Worm (Caenorhabditis elegans) whole organism, late embryonic: ENCODE results near the gene mtpn-1.
A peak's percentile ranks its signal among the peaks of the same experiment; 100 is the strongest.

Experiments used
- C08G9.2 ChIP-seq: sonication (generic microtip); optimal IDR thresholded peaks from 2 replicates; lab custom pipeline; 2016; ENCODE audit warnings: mild to moderate bottlenecking, missing genetic modification characterization, moderate library complexity, missing compliant biosample characterization
- K02D7.2 ChIP-seq: sonication (generic microtip); optimal IDR thresholded peaks from 2 replicates; lab custom pipeline; 2017; ENCODE audit warnings: mild to moderate bottlenecking, missing genetic modification characterization, missing compliant biosample characterization
- K09A11.1 ChIP-seq: sonication (generic microtip); optimal IDR thresholded peaks from 2 replicates; lab custom pipeline; 2017; ENCODE audit warnings: antibody characterized with exemption, mild to moderate bottlenecking, missing genetic modification characterization, missing compliant biosample characterization; ENCODE audit not compliant: insufficient read depth
- T23F11.4 ChIP-seq: fragments of 200-800 bp; sonication (Bioruptor generic); optimal IDR thresholded peaks from 2 replicates; lab custom pipeline; 2018; ENCODE audit warnings: mild to moderate bottlenecking, missing genetic modification characterization, missing compliant biosample characterization
- Y22D7AL.16 ChIP-seq: sonication (generic microtip); optimal IDR thresholded peaks from 2 replicates; lab custom pipeline; 2016; ENCODE audit warnings: missing genetic modification characterization, missing compliant biosample characterization
- ahr-1 ChIP-seq: sonication (generic microtip); optimal IDR thresholded peaks from 2 replicates; lab custom pipeline; 2016; ENCODE audit warnings: missing genetic modification characterization, missing compliant biosample characterization
- ama-1 ChIP-seq: fragments of 150-350 bp; optimal IDR thresholded peaks from 2 replicates; lab custom pipeline; 2014
- ceh-14 ChIP-seq: sonication (generic microtip); optimal IDR thresholded peaks from 2 replicates; lab custom pipeline; 2016; ENCODE audit warnings: missing genotype, missing genetic modification characterization, missing compliant biosample characterization
- ceh-18 ChIP-seq: sonication (generic microtip); optimal IDR thresholded peaks from 2 replicates; lab custom pipeline; 2016; ENCODE audit warnings: missing genetic modification characterization, missing compliant biosample characterization
- ceh-19 ChIP-seq: fragments of 200-800 bp; sonication (Bioruptor generic); optimal IDR thresholded peaks from 2 replicates; lab custom pipeline; 2018; ENCODE audit warnings: mild to moderate bottlenecking, missing genetic modification characterization, missing compliant biosample characterization
- ceh-2 ChIP-seq: sonication (generic microtip); optimal IDR thresholded peaks from 2 replicates; lab custom pipeline; 2016; ENCODE audit warnings: missing genotype, missing genetic modification characterization, missing compliant biosample characterization
- ceh-22 ChIP-seq: sonication (generic microtip); optimal IDR thresholded peaks from 2 replicates; lab custom pipeline; 2017; ENCODE audit warnings: missing biosample characterization, missing genetic modification characterization
- ceh-24 ChIP-seq: sonication (generic microtip); optimal IDR thresholded peaks from 2 replicates; lab custom pipeline; 2016; ENCODE audit warnings: mild to moderate bottlenecking, missing genetic modification characterization, missing compliant biosample characterization
- ceh-30 ChIP-seq: fragments of 150-350 bp; optimal IDR thresholded peaks from 2 replicates; lab custom pipeline; 2014; ENCODE audit warnings: missing biosample characterization, missing genetic modification characterization
- ceh-31 ChIP-seq: sonication (generic microtip); optimal IDR thresholded peaks from 2 replicates; lab custom pipeline; 2016; ENCODE audit warnings: missing genetic modification characterization, missing compliant biosample characterization
- ceh-34 ChIP-seq: sonication (generic microtip); optimal IDR thresholded peaks from 2 replicates; lab custom pipeline; 2016; ENCODE audit warnings: mild to moderate bottlenecking, missing genetic modification characterization, missing compliant biosample characterization
- ceh-45 ChIP-seq: fragments of 200-800 bp; sonication (Bioruptor generic); IDR thresholded peaks from 2 replicates; pipeline ENCODE4 v1.3.6; 2022; ENCODE audit warnings: missing genetic modification reagents, missing genetic modification characterization, missing compliant biosample characterization
- ceh-6 ChIP-seq: fragments of 200-800 bp; sonication (Bioruptor generic); optimal IDR thresholded peaks from 2 replicates; lab custom pipeline; 2018; ENCODE audit warnings: mild to moderate bottlenecking, missing genetic modification characterization, missing compliant biosample characterization
- ceh-9 ChIP-seq: sonication (generic microtip); optimal IDR thresholded peaks from 2 replicates; lab custom pipeline; 2016; ENCODE audit warnings: mild to moderate bottlenecking, missing genetic modification characterization, inconsistent platforms, missing compliant biosample characterization
- fkh-10 ChIP-seq: fragments of 150-350 bp; optimal IDR thresholded peaks from 2 replicates; lab custom pipeline; 2014; ENCODE audit warnings: missing biosample characterization, missing genetic modification reagents, missing genetic modification characterization
- fkh-6 ChIP-seq: sonication (generic microtip); optimal IDR thresholded peaks from 2 replicates; lab custom pipeline; 2016; ENCODE audit warnings: missing genetic modification characterization, missing compliant biosample characterization
- hlh-13 ChIP-seq: fragments of 200-800 bp; sonication (Bioruptor generic); optimal IDR thresholded peaks from 2 replicates; lab custom pipeline; 2018; ENCODE audit warnings: mild to moderate bottlenecking, missing genetic modification characterization, missing compliant biosample characterization
- hlh-15 ChIP-seq: sonication (generic microtip); optimal IDR thresholded peaks from 2 replicates; lab custom pipeline; 2016; ENCODE audit warnings: missing genetic modification characterization, missing compliant biosample characterization
- hlh-6 ChIP-seq: sonication (generic microtip); optimal IDR thresholded peaks from 2 replicates; lab custom pipeline; 2016; ENCODE audit warnings: missing genotype, missing genetic modification characterization, missing compliant biosample characterization
- hlh-8 ChIP-seq: sonication (generic microtip); optimal IDR thresholded peaks from 2 replicates; lab custom pipeline; 2016; ENCODE audit warnings: missing genotype, missing genetic modification characterization, missing compliant biosample characterization
- lim-6 ChIP-seq: sonication (generic microtip); optimal IDR thresholded peaks from 2 replicates; lab custom pipeline; 2016; ENCODE audit warnings: missing genetic modification characterization, missing compliant biosample characterization
- lin-11 ChIP-seq: fragments of 200-800 bp; sonication (Bioruptor generic); optimal IDR thresholded peaks from 2 replicates; lab custom pipeline; 2018; ENCODE audit warnings: mild to moderate bottlenecking, missing genetic modification characterization, missing compliant biosample characterization
- madf-2 ChIP-seq: sonication (generic microtip); optimal IDR thresholded peaks from 2 replicates; lab custom pipeline; 2017; ENCODE audit warnings: missing genetic modification characterization, missing compliant biosample characterization
- nfya-1 ChIP-seq: sonication (generic microtip); optimal IDR thresholded peaks from 2 replicates; lab custom pipeline; 2017; ENCODE audit warnings: missing genetic modification characterization, mild to moderate bottlenecking, missing compliant biosample characterization, antibody characterized with exemption, moderate library complexity
- npax-4 ChIP-seq: sonication (generic microtip); optimal IDR thresholded peaks from 2 replicates; lab custom pipeline; 2016; ENCODE audit warnings: missing genetic modification characterization, missing compliant biosample characterization
- pha-2 ChIP-seq: sonication (generic microtip); optimal IDR thresholded peaks from 2 replicates; lab custom pipeline; 2017; ENCODE audit warnings: mild to moderate bottlenecking, missing genetic modification characterization, missing compliant biosample characterization
- pqm-1 ChIP-seq: sonication (generic microtip); optimal IDR thresholded peaks from 2 replicates; lab custom pipeline; 2016; ENCODE audit warnings: missing genetic modification characterization, missing compliant biosample characterization
- ref-2 ChIP-seq: sonication (generic microtip); optimal IDR thresholded peaks from 2 replicates; lab custom pipeline; 2016; ENCODE audit warnings: missing genetic modification characterization, missing compliant biosample characterization
- sdc-2 ChIP-seq: sonication (generic microtip); optimal IDR thresholded peaks from 2 replicates; lab custom pipeline; 2016; ENCODE audit warnings: missing genotype, missing genetic modification characterization, missing compliant biosample characterization
- tbx-2 ChIP-seq: sonication (generic microtip); optimal IDR thresholded peaks from 2 replicates; lab custom pipeline; 2016; ENCODE audit warnings: missing genetic modification characterization, missing compliant biosample characterization
- tbx-7 ChIP-seq: sonication (generic microtip); optimal IDR thresholded peaks from 2 replicates; lab custom pipeline; 2016; ENCODE audit warnings: missing genotype, missing genetic modification characterization, missing compliant biosample characterization
- ttx-3 ChIP-seq: sonication (generic microtip); optimal IDR thresholded peaks from 2 replicates; lab custom pipeline; 2016; ENCODE audit warnings: missing genetic modification reagents, missing genetic modification characterization, missing compliant biosample characterization
- unc-42 ChIP-seq: sonication (generic microtip); optimal IDR thresholded peaks from 2 replicates; lab custom pipeline; 2016; ENCODE audit warnings: missing genotype, missing genetic modification characterization, missing compliant biosample characterization
- unc-55 ChIP-seq: sonication (generic microtip); optimal IDR thresholded peaks from 2 replicates; lab custom pipeline; 2017; ENCODE audit warnings: missing biosample characterization, missing genetic modification reagents, missing genetic modification characterization
- ztf-16 ChIP-seq: sonication (generic microtip); optimal IDR thresholded peaks from 2 replicates; lab custom pipeline; 2017; ENCODE audit warnings: missing genetic modification characterization, missing compliant biosample characterization

mtpn-1 gene

DNA sequence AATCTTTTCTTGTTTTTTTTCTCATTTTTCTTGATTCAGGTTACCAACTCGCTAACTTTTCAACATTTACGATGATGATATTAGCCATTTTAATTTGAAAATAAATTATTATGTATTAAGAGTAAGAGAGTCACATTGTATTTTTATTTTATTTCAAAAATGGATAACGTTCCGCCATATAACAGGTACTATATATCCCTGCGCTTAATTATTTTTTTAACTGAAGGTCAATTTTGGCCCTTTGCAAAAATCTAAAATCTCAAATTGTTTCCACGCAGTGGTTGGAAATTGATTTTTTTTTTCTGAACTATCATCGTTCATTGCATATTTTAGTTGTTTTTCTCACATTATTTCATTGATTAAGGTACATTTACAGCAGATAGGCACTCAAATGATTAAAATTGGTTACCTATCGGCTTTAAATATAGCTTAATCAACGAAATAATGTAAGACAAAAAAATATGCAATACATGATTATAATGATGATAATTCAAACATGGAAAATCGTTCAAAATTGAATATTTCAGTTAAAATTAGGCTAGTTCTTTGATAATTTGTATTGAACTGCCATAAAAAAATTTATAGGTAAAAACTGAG is 42.5 kb upstream of the mtpn-1 start:
- TF ChIP-seq madf-2 (tag; lab: Kevin White, UChicago) (no peak), sdc-2 (peak; percentile 97)

DNA sequence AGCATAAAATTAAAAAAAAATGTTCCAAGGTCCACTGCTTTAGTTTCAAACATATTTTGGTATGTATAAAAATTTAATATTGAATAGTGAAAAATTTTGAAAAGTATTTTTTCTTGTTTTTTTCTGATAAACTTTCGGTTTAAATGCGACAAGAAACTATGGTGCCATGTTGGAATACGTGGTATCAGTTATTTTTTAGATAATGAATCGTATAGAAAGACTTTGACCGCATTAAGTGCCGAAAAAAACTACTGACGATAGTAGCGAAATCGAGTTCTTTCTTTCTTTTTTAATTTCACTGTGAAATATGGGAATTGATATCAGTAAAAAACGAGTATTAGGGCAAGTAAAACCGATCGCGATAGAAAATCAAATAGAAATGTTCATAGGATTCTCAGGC is 41.4 kb upstream of the mtpn-1 start, which contains the start of gene T24D8.6:
TSS of gene T24D8.6 (minus strand) at position 101 of the 400 bp plus-strand sequence.
- TF ChIP-seq lin-11 (tag; lab: Kevin White, UChicago) (no peak), tbx-7 (tag; lab: Kevin White, UChicago) (no peak), ahr-1 (tag; lab: Kevin White, UChicago) (no peak), ztf-16 (tag; lab: Kevin White, UChicago) (no peak), C08G9.2 (tag; lab: Kevin White, UChicago) (no peak), ceh-45 (GFP tag; lab: Robert Waterston, UW) (no peak), ceh-30 (tag; lab: Kevin White, UChicago) (no peak), ceh-14 (no peak), pqm-1 (tag; lab: Kevin White, UChicago) (no peak), ceh-9 (tag; lab: Kevin White, UChicago) (no peak), nfya-1 (tag; lab: Kevin White, UChicago) (no peak), hlh-6 (tag; lab: Kevin White, UChicago) (no peak), fkh-6 (tag; lab: Kevin White, UChicago) (no peak), lim-6 (tag; lab: Kevin White, UChicago) (no peak), Y22D7AL.16 (tag; lab: Kevin White, UChicago) (no peak), ceh-2 (no peak), ceh-19 (GFP tag; lab: Kevin White, UChicago) (no peak), ceh-31 (tag; lab: Kevin White, UChicago) (no peak), ceh-6 (no peak)

DNA sequence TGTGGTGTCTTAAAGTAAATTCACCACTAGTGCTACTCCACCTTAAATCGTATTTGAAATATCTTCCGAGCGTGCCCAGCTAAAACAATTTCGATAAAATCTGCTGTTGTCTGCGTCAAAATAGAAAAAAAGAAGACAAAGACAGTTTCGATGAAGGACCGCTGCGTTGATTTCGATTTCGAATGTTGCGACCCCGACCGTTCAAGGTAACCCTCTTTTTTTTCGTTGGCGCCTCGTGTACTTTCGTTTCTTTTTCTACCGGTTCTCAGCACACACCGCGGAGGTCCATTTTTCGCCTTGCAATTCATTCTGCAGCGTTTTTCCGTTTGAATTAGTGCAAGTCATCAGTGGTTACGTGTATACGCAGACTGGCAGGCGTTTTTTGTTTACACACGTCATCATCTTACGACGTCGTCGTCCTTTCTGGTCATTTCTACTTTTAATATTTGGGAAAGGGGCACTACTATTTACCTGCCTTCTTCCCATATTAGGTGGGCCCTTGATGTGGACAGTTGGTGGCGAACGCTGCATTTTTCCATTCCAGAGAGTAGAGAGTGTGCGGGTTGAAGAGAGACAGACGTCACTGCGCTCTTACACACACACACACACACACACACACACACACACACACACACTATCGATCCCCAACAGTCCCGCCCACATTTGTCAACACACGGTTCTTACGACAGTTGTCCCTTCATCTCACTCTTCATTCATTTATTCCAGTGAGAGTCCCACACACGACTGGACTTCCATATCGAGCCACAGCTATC is 39.0 kb upstream of the mtpn-1 start:
- TF ChIP-seq ceh-18 (tag; lab: Kevin White, UChicago) (peak; percentile 7), T23F11.4 (GFP tag; lab: Kevin White, UChicago) (peak; percentile 7), hlh-8 (tag; lab: Kevin White, UChicago) (no peak), sdc-2 (peak; percentile 23), unc-42 (tag; lab: Kevin White, UChicago) (no peak), ref-2 (tag; lab: Kevin White, UChicago) (peak; percentile 24), nfya-1 (tag; lab: Kevin White, UChicago) (peak; percentile 11), hlh-6 (tag; lab: Kevin White, UChicago) (no peak), tbx-2 (peak; percentile 20), npax-4 (no peak), ama-1 (no peak), ceh-2 (no peak), pha-2 (tag; lab: Kevin White, UChicago) (peak; percentile 15), ttx-3 (tag; lab: Kevin White, UChicago) (no peak), unc-55 (GFP tag; lab: Kevin White, UChicago) (no peak), ceh-34 (tag; lab: Kevin White, UChicago) (peak; percentile 16), ceh-22 (tag; lab: Kevin White, UChicago) (no peak)
- TF ChIP-seq, all 69 proteins: peak for 8

- TF ChIP-seq ceh-24 (tag; lab: Kevin White, UChicago), result no peak
- TF ChIP-seq Y22D7AL.16 (tag; lab: Kevin White, UChicago), result no peak
- no peak for TF ChIP-seq ceh-6
- TF ChIP-seq ceh-22 (tag; lab: Kevin White, UChicago), result no peak
- no peak for TF ChIP-seq K02D7.2 (tag; lab: Kevin White, UChicago)
- no peak for TF ChIP-seq lim-6 (tag; lab: Kevin White, UChicago)
- no peak for TF ChIP-seq hlh-13
- TF ChIP-seq fkh-10 (GFP tag; lab: Kevin White, UChicago), result no peak
- no peak for TF ChIP-seq ceh-14
- no peak for TF ChIP-seq ceh-18 (tag; lab: Kevin White, UChicago)
- TF ChIP-seq hlh-15 (tag; lab: Kevin White, UChicago), result no peak
- TF ChIP-seq K09A11.1, result no peak
These were observed 38.2 kb upstream of the mtpn-1 start for ce11 chrX:2369073-2369472.
